Fruit fly (Drosophila melanogaster) whole organism, embryonic: ENCODE results near the gene Fum1.

Experiments used
- Atf-2 ChIP-seq: fragments of 200-800 bp; sonication (Bioruptor generic); optimal IDR thresholded peaks from 2 replicates; lab custom pipeline; 2016; ENCODE audit warnings: missing biosample characterization, missing genetic modification characterization
- CG10267 ChIP-seq: fragments of 200-800 bp; sonication (Bioruptor generic); optimal IDR thresholded peaks from 2 replicates; lab custom pipeline; 2018; ENCODE audit warnings: missing biosample characterization, mild to moderate bottlenecking, missing genetic modification characterization, moderate library complexity
- CG12942 ChIP-seq: fragments of 200-800 bp; sonication (Bioruptor generic); optimal IDR thresholded peaks from 3 replicates; lab custom pipeline; 2016; ENCODE audit warnings: missing biosample characterization, missing genetic modification characterization
- CG13287 ChIP-seq: fragments of 200-800 bp; sonication (Bioruptor generic); IDR thresholded peaks from 2 replicates; pipeline ENCODE4 v1.3.6; 2022; ENCODE audit warnings: missing biosample characterization, missing genetic modification characterization; ENCODE audit not compliant: partially characterized antibody
- CG13296 ChIP-seq: fragments of 200-800 bp; sonication (Bioruptor generic); optimal IDR thresholded peaks from 3 replicates; lab custom pipeline; 2018; ENCODE audit warnings: missing biosample characterization, mild to moderate bottlenecking, missing genetic modification characterization
- CG15073 ChIP-seq: fragments of 200-800 bp; sonication (Bioruptor generic); optimal IDR thresholded peaks from 2 replicates; lab custom pipeline; 2016; ENCODE audit warnings: missing biosample characterization, missing genetic modification characterization
- CG16779 ChIP-seq: fragments of 200-800 bp; sonication (Bioruptor generic); IDR thresholded peaks from 2 replicates; pipeline ENCODE4 v1.3.6; 2022; ENCODE audit warnings: missing biosample characterization, missing genetic modification characterization
- CG16863 ChIP-seq: fragments of 200-800 bp; sonication (Bioruptor generic); optimal IDR thresholded peaks from 3 replicates; lab custom pipeline; 2016; ENCODE audit warnings: missing biosample characterization, missing genetic modification characterization
- CG17802 ChIP-seq: fragments of 200-800 bp; sonication (Bioruptor generic); optimal IDR thresholded peaks from 2 replicates; lab custom pipeline; 2018; ENCODE audit warnings: missing biosample characterization, mild to moderate bottlenecking, missing genetic modification characterization, moderate library complexity
- CG2678 ChIP-seq: fragments of 200-800 bp; sonication (Bioruptor generic); optimal IDR thresholded peaks from 3 replicates; lab custom pipeline; 2019; ENCODE audit warnings: missing biosample characterization, mild to moderate bottlenecking, missing genetic modification characterization, moderate library complexity
- CG31365 ChIP-seq: fragments of 200-800 bp; sonication (Bioruptor generic); optimal IDR thresholded peaks from 2 replicates; lab custom pipeline; 2018; ENCODE audit warnings: missing biosample characterization, mild to moderate bottlenecking, missing genetic modification characterization
- CG31441 ChIP-seq: fragments of 200-800 bp; sonication (Bioruptor generic); IDR thresholded peaks from 2 replicates; pipeline ENCODE4 v1.3.6; 2022; ENCODE audit warnings: missing biosample characterization, missing genetic modification characterization
- CG33213 ChIP-seq: fragments of 200-800 bp; sonication (Bioruptor generic); optimal IDR thresholded peaks from 3 replicates; lab custom pipeline; 2016; ENCODE audit warnings: missing biosample characterization, missing genetic modification characterization
- CG3847 ChIP-seq: fragments of 200-800 bp; sonication (Bioruptor generic); IDR thresholded peaks from 2 replicates; pipeline ENCODE4 v1.3.6; 2022; ENCODE audit warnings: missing biosample characterization, missing genetic modification characterization
- CG4617 ChIP-seq: fragments of 200-800 bp; sonication (Bioruptor generic); optimal IDR thresholded peaks from 3 replicates; lab custom pipeline; 2016; ENCODE audit warnings: missing biosample characterization, missing genetic modification characterization, borderline replicate concordance
- CG7372 ChIP-seq: fragments of 200-800 bp; sonication (Bioruptor generic); IDR thresholded peaks from 2 replicates; pipeline ENCODE4 v1.3.6; 2022; ENCODE audit warnings: missing biosample characterization, missing genetic modification characterization
- CG7786 ChIP-seq: fragments of 200-800 bp; sonication (Bioruptor generic); optimal IDR thresholded peaks from 2 replicates; lab custom pipeline; 2016; ENCODE audit warnings: missing biosample characterization, missing genetic modification characterization
- D19A ChIP-seq: fragments of 200-800 bp; optimal IDR thresholded peaks from 3 replicates; lab custom pipeline; 2019; ENCODE audit warnings: missing biosample characterization, mild to moderate bottlenecking, missing genetic modification characterization, moderate library complexity
- D19B ChIP-seq: fragments of 200-800 bp; sonication (Bioruptor generic); optimal IDR thresholded peaks from 2 replicates; lab custom pipeline; 2017; ENCODE audit warnings: missing biosample characterization, mild to moderate bottlenecking, missing genetic modification characterization
- Doc2 ChIP-seq: fragments of 200-800 bp; sonication (Bioruptor generic); IDR thresholded peaks from 2 replicates; pipeline ENCODE4 v1.3.6; 2022; ENCODE audit warnings: missing biosample characterization, missing genetic modification characterization
- Drgx ChIP-seq: fragments of 200-800 bp; sonication (Bioruptor generic); IDR thresholded peaks from 2 replicates; pipeline ENCODE4 v1.3.6; 2022; ENCODE audit warnings: missing biosample characterization, missing genetic modification characterization
- Jarid2 ChIP-seq: fragments of 200-800 bp; sonication (Bioruptor generic); optimal IDR thresholded peaks from 3 replicates; lab custom pipeline; 2017; ENCODE audit warnings: mild to moderate bottlenecking, missing biosample characterization, missing genetic modification reagents, missing genetic modification characterization
- Myb ChIP-seq: fragments of 200-800 bp; sonication (Bioruptor generic); optimal IDR thresholded peaks from 2 replicates; lab custom pipeline; 2016; ENCODE audit warnings: missing biosample characterization, missing genetic modification characterization
- NC2β ChIP-seq: fragments of 200-800 bp; sonication (Bioruptor generic); optimal IDR thresholded peaks from 2 replicates; lab custom pipeline; 2016; ENCODE audit warnings: missing biosample characterization, missing genetic modification characterization
- Neu2 ChIP-seq: fragments of 200-800 bp; sonication (Bioruptor generic); optimal IDR thresholded peaks from 3 replicates; lab custom pipeline; 2016; ENCODE audit warnings: missing biosample characterization, missing genetic modification characterization, borderline replicate concordance
- Poxn ChIP-seq: fragments of 200-800 bp; sonication (Bioruptor generic); IDR thresholded peaks from 2 replicates; pipeline ENCODE4 v1.3.6; 2022; ENCODE audit warnings: missing biosample characterization, missing genetic modification characterization
- Ssrp ChIP-seq: fragments of 200-800 bp; sonication (Bioruptor generic); optimal IDR thresholded peaks from 2 replicates; lab custom pipeline; 2018; ENCODE audit warnings: missing biosample characterization, mild to moderate bottlenecking, missing genetic modification characterization, moderate library complexity
- amos ChIP-seq: fragments of 200-800 bp; sonication (Bioruptor generic); IDR thresholded peaks from 2 replicates; pipeline ENCODE4 v1.3.6; 2022; ENCODE audit warnings: missing biosample characterization, missing genetic modification characterization; ENCODE audit not compliant: partially characterized antibody
- bbx ChIP-seq: fragments of 200-800 bp; sonication (Bioruptor generic); IDR thresholded peaks from 2 replicates; pipeline ENCODE4 v1.3.6; 2022; ENCODE audit warnings: missing biosample characterization, missing genetic modification characterization; ENCODE audit not compliant: partially characterized antibody
- bigmax ChIP-seq: fragments of 200-800 bp; sonication (Bioruptor generic); optimal IDR thresholded peaks from 2 replicates; lab custom pipeline; 2018; ENCODE audit warnings: missing biosample characterization, mild to moderate bottlenecking, missing genetic modification characterization
- dati ChIP-seq: fragments of 200-800 bp; sonication (Bioruptor generic); IDR thresholded peaks from 2 replicates; pipeline ENCODE4 v1.3.6; 2022; ENCODE audit warnings: missing biosample characterization, missing genetic modification characterization
- emc ChIP-seq: fragments of 200-800 bp; sonication (Bioruptor generic); optimal IDR thresholded peaks from 2 replicates; lab custom pipeline; 2016; ENCODE audit warnings: missing biosample characterization, missing genetic modification characterization
- gfzf ChIP-seq: fragments of 200-800 bp; sonication (Bioruptor generic); optimal IDR thresholded peaks from 2 replicates; lab custom pipeline; 2016; ENCODE audit warnings: missing biosample characterization, mild to moderate bottlenecking, missing genetic modification characterization, moderate library complexity
- gsb-n ChIP-seq: fragments of 200-800 bp; sonication (Bioruptor generic); optimal IDR thresholded peaks from 3 replicates; lab custom pipeline; 2018; ENCODE audit warnings: missing biosample characterization, mild to moderate bottlenecking, missing genetic modification characterization
- hkb ChIP-seq, 2 experiments: fragments of 200-800 bp in 1 of 2; fragments of >200 bp in 1 of 2; sonication (Bioruptor generic) in 1 of 2; IDR thresholded peaks in 1 of 2; optimal IDR thresholded peaks in 1 of 2; 2 replicates each; pipeline versions ENCODE4 v1.3.6 to Lab custom; 2017 to 2022; ENCODE audit warnings: missing biosample characterization in 1 of 2, missing genetic modification characterization in 1 of 2
- kah ChIP-seq: fragments of 200-800 bp; sonication (Bioruptor generic); optimal IDR thresholded peaks from 2 replicates; lab custom pipeline; 2018; ENCODE audit warnings: missing biosample characterization, mild to moderate bottlenecking, missing genetic modification characterization
- mld ChIP-seq: fragments of 200-800 bp; sonication (Bioruptor generic); IDR thresholded peaks from 3 replicates; pipeline ENCODE4 v1.3.6; 2022; ENCODE audit warnings: missing biosample characterization, missing genetic modification characterization; ENCODE audit not compliant: partially characterized antibody
- oc ChIP-seq: fragments of 200-800 bp; sonication (Bioruptor generic); optimal IDR thresholded peaks from 2 replicates; lab custom pipeline; 2018; ENCODE audit warnings: missing biosample characterization, mild to moderate bottlenecking, missing genetic modification characterization, moderate library complexity
- onecut ChIP-seq: fragments of 200-800 bp; sonication (Bioruptor generic); IDR thresholded peaks from 2 replicates; pipeline ENCODE4 v1.3.6; 2022; ENCODE audit warnings: missing biosample characterization, missing genetic modification characterization
- org-1 ChIP-seq: fragments of 200-800 bp; sonication (Bioruptor generic); optimal IDR thresholded peaks from 2 replicates; lab custom pipeline; 2017; ENCODE audit warnings: missing biosample characterization, missing genetic modification characterization
- prd ChIP-seq, 3 experiments: fragments of >200 bp in 2 of 3; fragments of 200-800 bp in 1 of 3; sonication (Bioruptor generic) in 1 of 3; optimal IDR thresholded peaks in 2 of 3; IDR thresholded peaks in 1 of 3; 2 replicates in 2 of 3; 3 replicates in 1 of 3; pipeline versions ENCODE4 v1.3.6 to Lab custom; 2017 to 2022; ENCODE audit warnings: missing biosample characterization in 1 of 3, missing genetic modification characterization in 1 of 3
- psq ChIP-seq: fragments of 200-800 bp; sonication (Bioruptor generic); optimal IDR thresholded peaks from 2 replicates; lab custom pipeline; 2017; ENCODE audit warnings: missing biosample characterization, missing genetic modification characterization
- pum ChIP-seq: fragments of 200-800 bp; sonication (Bioruptor generic); optimal IDR thresholded peaks from 2 replicates; lab custom pipeline; 2016; ENCODE audit warnings: missing biosample characterization, missing genetic modification characterization
- rib ChIP-seq: fragments of 200-800 bp; sonication (Bioruptor generic); IDR thresholded peaks from 2 replicates; pipeline ENCODE4 v1.3.6; 2022; ENCODE audit warnings: missing biosample characterization, missing genetic modification characterization
- scrt ChIP-seq: fragments of 200-800 bp; sonication (Bioruptor generic); optimal IDR thresholded peaks from 2 replicates; lab custom pipeline; 2018; ENCODE audit warnings: missing biosample characterization, mild to moderate bottlenecking, missing genetic modification characterization, moderate library complexity
- sna ChIP-seq: fragments of 200-800 bp; sonication (Bioruptor generic); IDR thresholded peaks from 2 replicates; pipeline ENCODE4 v1.3.6; 2022; ENCODE audit warnings: missing biosample characterization, missing genetic modification characterization; ENCODE audit not compliant: partially characterized antibody
- stwl ChIP-seq: fragments of 200-800 bp; sonication (Bioruptor generic); optimal IDR thresholded peaks from 3 replicates; lab custom pipeline; 2018; ENCODE audit warnings: missing biosample characterization, mild to moderate bottlenecking, missing genetic modification characterization, moderate library complexity
- unpg ChIP-seq: fragments of 200-800 bp; sonication (Bioruptor generic); optimal IDR thresholded peaks from 3 replicates; lab custom pipeline; 2018; ENCODE audit warnings: missing biosample characterization, mild to moderate bottlenecking, missing genetic modification characterization, moderate library complexity

Gene Fum1

dm6 chrX:6656023-6656594 lies 22.1 kb upstream of the Fum1 start (continued):
- TF ChIP-seq CG13287 (no peak), Jarid2 (GFP tag; lab: Kevin White, UChicago) (peak; percentile 66), gsb-n (tag; lab: Kevin White, UChicago) (peak; percentile 52), Neu2 (GFP tag; lab: Kevin White, UChicago) (peak; percentile 20), Poxn (GFP tag; lab: Robert Waterston, UW) (peak; percentile 55; the same call in 1 of the 2 replicates), CG12942 (GFP tag; lab: Kevin White, UChicago) (peak; percentile 74), org-1 (GFP tag; lab: Kevin White, UChicago) (peak; percentile 72), stwl (tag; lab: Kevin White, UChicago) (no peak), CG16863 (peak; percentile 76), sna (no peak), Drgx (GFP tag; lab: Robert Waterston, UW) (peak; percentile 88), pum (GFP tag; lab: Kevin White, UChicago) (peak; percentile 72), CG31365 (tag; lab: Kevin White, UChicago) (peak; percentile 38), rib (GFP tag; lab: Robert Waterston, UW) (0 out of 2 replicates have a peak, but pooled peaks have one; percentile 12), prd (optimal IDR thresholded peaks at IDR 0.05; lab: Kevin White, UChicago) (no peak), prd (GFP tag; IDR thresholded peaks at IDR 0.05; lab: Robert Waterston, UW) (peak; percentile 87), hkb (optimal IDR thresholded peaks at IDR 0.05; lab: Kevin White, UChicago) (no peak), hkb (GFP tag; IDR thresholded peaks at IDR 0.05; lab: Robert Waterston, UW) (peak; percentile 88), mld (no peak), oc (peak; percentile 64), CG2678 (tag; lab: Kevin White, UChicago) (peak; percentile 90), Myb (peak; percentile 60), dati (GFP tag; lab: Robert Waterston, UW) (no peak), CG7372 (GFP tag; lab: Robert Waterston, UW) (peak; percentile 78), gfzf (no peak), Atf-2 (GFP tag; lab: Kevin White, UChicago) (peak; percentile 81), CG10267 (tag; lab: Kevin White, UChicago) (peak; percentile 74), D19A (tag; lab: Kevin White, UChicago) (peak; percentile 80), Ssrp (tag; lab: Kevin White, UChicago) (peak; percentile 74), CG16779 (GFP tag; lab: Robert Waterston, UW) (no peak), CG4617 (GFP tag; lab: Kevin White, UChicago) (peak; percentile 40), Doc2 (no peak), NC2β (peak; percentile 40), CG3847 (GFP tag; lab: Robert Waterston, UW) (peak; percentile 74), amos (GFP tag; lab: Robert Waterston, UW) (no peak), CG13296 (peak; percentile 80), onecut (GFP tag; lab: Robert Waterston, UW) (peak; percentile 81), CG31441 (GFP tag; lab: Robert Waterston, UW) (peak; percentile 82), CG15073 (GFP tag; lab: Kevin White, UChicago) (no peak), bbx (GFP tag; lab: Robert Waterston, UW) (no peak), scrt (GFP tag; lab: Kevin White, UChicago) (peak; percentile 78), CG33213 (GFP tag; lab: Kevin White, UChicago) (peak; percentile 78), kah (GFP tag; lab: Kevin White, UChicago) (peak; percentile 59), emc (GFP tag; lab: Kevin White, UChicago) (peak; percentile 59), bigmax (GFP tag; lab: Kevin White, UChicago) (no peak), psq (GFP tag; lab: Kevin White, UChicago) (peak; percentile 30), D19B (GFP tag; lab: Kevin White, UChicago) (peak; percentile 77), CG17802 (tag; lab: Kevin White, UChicago) (peak; percentile 40), CG7786 (GFP tag; lab: Kevin White, UChicago) (peak; percentile 78), unpg (GFP tag; lab: Kevin White, UChicago) (peak; percentile 78)
